Fruit fly (Drosophila melanogaster): ENCODE data around the gene Sbat.

dm6 chr2L:2897024-2897549 lies 18.9 kb downstream of the Sbat start:
- peak; percentile 79 for TF ChIP-seq CG16815 (GFP tag; optimal IDR thresholded peaks at IDR 0.05)
- TF ChIP-seq CG10431 (GFP tag; optimal IDR thresholded peaks at IDR 0.05), result no peak
- peak; percentile 85 for TF ChIP-seq CG32772 (GFP tag; IDR thresholded peaks at IDR 0.05)
- TF ChIP-seq CG3726 (GFP tag; IDR thresholded peaks at IDR 0.05), result peak; percentile 67; the same call in 2 of the 3 replicates
- peak; percentile 83 for TF ChIP-seq CG12391 (tag; optimal IDR thresholded peaks at IDR 0.05)
